Fruit fly (Drosophila melanogaster) whole organism, embryonic: Measurements from ENCODE around the gene Top3beta.

Experiments used
- B-H2 ChIP-seq: fragments of 200-800 bp; sonication (Bioruptor generic); optimal IDR thresholded peaks from 2 replicates; lab custom pipeline; 2018; ENCODE audit warnings: missing biosample characterization, mild to moderate bottlenecking, missing genetic modification characterization
- Bgb ChIP-seq: fragments of 200-800 bp; sonication (Bioruptor generic); IDR thresholded peaks from 2 replicates; pipeline ENCODE4 v1.3.6; 2022; ENCODE audit warnings: missing biosample characterization, missing genetic modification characterization; ENCODE audit not compliant: partially characterized antibody
- CG11456 ChIP-seq: fragments of 200-800 bp; sonication (Bioruptor generic); IDR thresholded peaks from 3 replicates; pipeline ENCODE4 v1.3.6; 2022; ENCODE audit warnings: missing biosample characterization, missing genetic modification characterization
- CG12659 ChIP-seq: fragments of 200-800 bp; sonication (Bioruptor generic); optimal IDR thresholded peaks from 3 replicates; lab custom pipeline; 2017; ENCODE audit warnings: mild to moderate bottlenecking, missing biosample characterization, missing genetic modification reagents, missing genetic modification characterization
- CG12744 ChIP-seq: fragments of 200-800 bp; sonication (Bioruptor generic); optimal IDR thresholded peaks from 2 replicates; lab custom pipeline; 2016; ENCODE audit warnings: missing biosample characterization, missing genetic modification characterization
- CG13894 ChIP-seq: fragments of 200-800 bp; sonication (Bioruptor generic); optimal IDR thresholded peaks from 3 replicates; lab custom pipeline; 2018; ENCODE audit warnings: missing biosample characterization, mild to moderate bottlenecking, missing genetic modification characterization, moderate library complexity
- CG16815 ChIP-seq: fragments of 200-800 bp; sonication (Bioruptor generic); optimal IDR thresholded peaks from 3 replicates; lab custom pipeline; 2017; ENCODE audit warnings: missing biosample characterization, mild to moderate bottlenecking, missing genetic modification characterization
- CG17328 ChIP-seq: fragments of 200-800 bp; sonication (Bioruptor generic); IDR thresholded peaks from 2 replicates; pipeline ENCODE4 v1.3.6; 2022; ENCODE audit warnings: missing biosample characterization, missing genetic modification characterization
- CG17612 ChIP-seq: fragments of 200-800 bp; sonication (Bioruptor generic); IDR thresholded peaks from 2 replicates; pipeline ENCODE4 v1.3.6; 2022; ENCODE audit warnings: missing biosample characterization, missing genetic modification characterization
- CG1832 ChIP-seq: fragments of 200-800 bp; sonication (Bioruptor generic); optimal IDR thresholded peaks from 2 replicates; lab custom pipeline; 2017; ENCODE audit warnings: missing biosample characterization, mild to moderate bottlenecking, missing genetic modification characterization, inconsistent platforms
- CG3726 ChIP-seq: fragments of 200-800 bp; sonication (Bioruptor generic); IDR thresholded peaks from 3 replicates; pipeline ENCODE4, ENCODE4 v1.3.6; 2022; ENCODE audit warnings: missing biosample characterization, missing genetic modification characterization
- CG3847 ChIP-seq: fragments of 200-800 bp; sonication (Bioruptor generic); IDR thresholded peaks from 2 replicates; pipeline ENCODE4 v1.3.6; 2022; ENCODE audit warnings: missing biosample characterization, missing genetic modification characterization
- CG4730 ChIP-seq: fragments of 200-800 bp; sonication (Bioruptor generic); IDR thresholded peaks from 2 replicates; pipeline ENCODE4 v1.3.6; 2022; ENCODE audit warnings: missing biosample characterization, missing genetic modification characterization
- CG5245 ChIP-seq: fragments of 200-800 bp; sonication (Bioruptor generic); optimal IDR thresholded peaks from 3 replicates; lab custom pipeline; 2016; ENCODE audit warnings: missing biosample characterization, missing genetic modification characterization
- CG7271 ChIP-seq: fragments of 200-800 bp; sonication (Bioruptor generic); optimal IDR thresholded peaks from 2 replicates; lab custom pipeline; 2018; ENCODE audit warnings: missing biosample characterization, mild to moderate bottlenecking, missing genetic modification characterization, moderate library complexity
- CG8089 ChIP-seq: fragments of 200-800 bp; sonication (Bioruptor generic); optimal IDR thresholded peaks from 3 replicates; lab custom pipeline; 2016; ENCODE audit warnings: missing biosample characterization, missing genetic modification characterization
- CG8281 ChIP-seq: fragments of 200-800 bp; sonication (Bioruptor generic); optimal IDR thresholded peaks from 2 replicates; lab custom pipeline; 2018; ENCODE audit warnings: missing biosample characterization, mild to moderate bottlenecking, missing genetic modification characterization, moderate library complexity
- CG9609 ChIP-seq: fragments of 200-800 bp; sonication (Bioruptor generic); optimal IDR thresholded peaks from 3 replicates; lab custom pipeline; 2016; ENCODE audit warnings: missing biosample characterization, missing genetic modification characterization
- CG9876 ChIP-seq: fragments of 200-800 bp; sonication (Bioruptor generic); optimal IDR thresholded peaks from 2 replicates; lab custom pipeline; 2016; ENCODE audit warnings: missing biosample characterization, missing genetic modification characterization
- CoRest ChIP-seq: fragments of 200-800 bp; sonication (Bioruptor generic); optimal IDR thresholded peaks from 3 replicates; lab custom pipeline; 2018; ENCODE audit warnings: missing biosample characterization, mild to moderate bottlenecking, missing genetic modification characterization, moderate library complexity
- Drgx ChIP-seq: fragments of 200-800 bp; sonication (Bioruptor generic); IDR thresholded peaks from 2 replicates; pipeline ENCODE4 v1.3.6; 2022; ENCODE audit warnings: missing biosample characterization, missing genetic modification characterization
- H2.0 ChIP-seq: fragments of 200-800 bp; sonication (Bioruptor generic); IDR thresholded peaks from 2 replicates; pipeline ENCODE4 v1.3.6; 2022; ENCODE audit warnings: missing biosample characterization, missing genetic modification characterization
- HLHmδ ChIP-seq: fragments of 200-800 bp; sonication (Bioruptor generic); optimal IDR thresholded peaks from 2 replicates; lab custom pipeline; 2018; ENCODE audit warnings: missing biosample characterization, mild to moderate bottlenecking, missing genetic modification characterization, moderate library complexity
- MBD-R2 ChIP-seq: fragments of 200-800 bp; sonication (Bioruptor generic); IDR thresholded peaks from 2 replicates; pipeline ENCODE4 v1.3.6; 2022; ENCODE audit warnings: missing biosample characterization, missing genetic modification characterization
- NfI ChIP-seq: fragments of 200-800 bp; sonication (Bioruptor generic); optimal IDR thresholded peaks from 3 replicates; lab custom pipeline; 2018; ENCODE audit warnings: missing biosample characterization, mild to moderate bottlenecking, missing genetic modification characterization, moderate library complexity
- Ssrp ChIP-seq: fragments of 200-800 bp; sonication (Bioruptor generic); optimal IDR thresholded peaks from 2 replicates; lab custom pipeline; 2018; ENCODE audit warnings: missing biosample characterization, mild to moderate bottlenecking, missing genetic modification characterization, moderate library complexity
- Taf1 ChIP-seq: fragments of 200-800 bp; sonication (Bioruptor generic); IDR thresholded peaks from 2 replicates; pipeline ENCODE4 v1.3.6; 2022; ENCODE audit warnings: missing biosample characterization, missing genetic modification characterization
- ab ChIP-seq: fragments of 200-800 bp; sonication (Bioruptor generic); optimal IDR thresholded peaks from 2 replicates; lab custom pipeline; 2016; ENCODE audit warnings: missing biosample characterization, missing genetic modification characterization
- ara ChIP-seq: fragments of 200-800 bp; sonication (Bioruptor generic); IDR thresholded peaks from 2 replicates; pipeline ENCODE4 v1.3.6; 2022; ENCODE audit warnings: missing biosample characterization, missing genetic modification characterization
- az2 ChIP-seq: fragments of 200-800 bp; sonication (Bioruptor generic); optimal IDR thresholded peaks from 3 replicates; lab custom pipeline; 2016; ENCODE audit warnings: missing biosample characterization, missing genetic modification characterization
- ci ChIP-seq: fragments of 200-800 bp; sonication (Bioruptor generic); IDR thresholded peaks from 3 replicates; pipeline ENCODE4 v1.3.6; 2022; ENCODE audit warnings: missing biosample characterization, missing genetic modification characterization
- crc ChIP-seq: fragments of 200-800 bp; sonication (Bioruptor generic); optimal IDR thresholded peaks from 2 replicates; lab custom pipeline; 2016; ENCODE audit warnings: missing biosample characterization, missing genetic modification characterization
- croc ChIP-seq: fragments of 200-800 bp; sonication (Bioruptor generic); conservative IDR thresholded peaks from 3 replicates; pipeline ENCODE4 v1.3.6; 2022; ENCODE audit warnings: missing biosample characterization, missing genetic modification characterization
- dpn ChIP-seq, 2 experiments: fragments of 200-800 bp; sonication (Bioruptor generic); optimal IDR thresholded peaks; 3 replicates each; lab custom pipeline; 2016; ENCODE audit warnings: missing biosample characterization in 2 of 2, missing genetic modification characterization in 2 of 2
- eve ChIP-seq, 2 experiments: fragments of >200 bp; optimal IDR thresholded peaks; 2 replicates each; lab custom pipeline; 2017; ENCODE audit warnings: missing biosample characterization in 2 of 2, missing genetic modification characterization in 2 of 2
- ftz-f1 ChIP-seq: fragments of 200-800 bp; sonication (Bioruptor generic); optimal IDR thresholded peaks from 2 replicates; lab custom pipeline; 2016; ENCODE audit warnings: missing biosample characterization, missing genetic modification characterization
- hb ChIP-seq: fragments of 200-800 bp; sonication (Bioruptor generic); IDR thresholded peaks from 3 replicates; pipeline ENCODE4 v1.3.6; 2022; ENCODE audit warnings: missing biosample characterization, missing genetic modification characterization; ENCODE audit not compliant: partially characterized antibody
- hbn ChIP-seq: fragments of 200-800 bp; sonication (Bioruptor generic); IDR thresholded peaks from 2 replicates; pipeline ENCODE4 v1.3.6; 2022; ENCODE audit warnings: missing biosample characterization, missing genetic modification characterization; ENCODE audit not compliant: partially characterized antibody
- her ChIP-seq: fragments of 200-800 bp; sonication (Bioruptor generic); optimal IDR thresholded peaks from 2 replicates; lab custom pipeline; 2016; ENCODE audit warnings: missing biosample characterization, missing genetic modification characterization
- lab ChIP-seq: fragments of 200-800 bp; sonication (Bioruptor generic); optimal IDR thresholded peaks from 3 replicates; lab custom pipeline; 2017; ENCODE audit warnings: missing biosample characterization, missing genetic modification characterization, mild to moderate bottlenecking, moderate library complexity, missing genetic modification reagents
- mam ChIP-seq: fragments of 200-800 bp; sonication (Bioruptor generic); optimal IDR thresholded peaks from 3 replicates; lab custom pipeline; 2016; ENCODE audit warnings: missing biosample characterization, missing genetic modification characterization
- nerfin-2 ChIP-seq: fragments of 200-800 bp; sonication (Bioruptor generic); IDR thresholded peaks from 2 replicates; pipeline ENCODE4 v1.3.6; 2022; ENCODE audit warnings: missing biosample characterization, missing genetic modification characterization; ENCODE audit not compliant: partially characterized antibody
- odd ChIP-seq: fragments of 200-800 bp; sonication (Bioruptor generic); optimal IDR thresholded peaks from 2 replicates; lab custom pipeline; 2017; ENCODE audit warnings: missing biosample characterization, mild to moderate bottlenecking, missing genetic modification characterization
- phol ChIP-seq: fragments of 200-800 bp; sonication (Bioruptor generic); optimal IDR thresholded peaks from 3 replicates; lab custom pipeline; 2018; ENCODE audit warnings: missing biosample characterization, mild to moderate bottlenecking, missing genetic modification characterization, moderate library complexity
- sens-2 ChIP-seq: fragments of 200-800 bp; sonication (Bioruptor generic); IDR thresholded peaks from 2 replicates; pipeline ENCODE4 v1.3.6; 2022; ENCODE audit warnings: missing biosample characterization, missing genetic modification characterization
- slbo ChIP-seq: fragments of 200-800 bp; sonication (Bioruptor generic); IDR thresholded peaks from 2 replicates; pipeline ENCODE4 v1.3.6; 2022; ENCODE audit warnings: missing biosample characterization, missing genetic modification characterization
- sob ChIP-seq: fragments of 200-800 bp; sonication (Bioruptor generic); IDR thresholded peaks from 2 replicates; pipeline ENCODE4 v1.3.6; 2022; ENCODE audit warnings: missing biosample characterization, missing genetic modification characterization
- tap ChIP-seq: fragments of 200-800 bp; optimal IDR thresholded peaks from 3 replicates; lab custom pipeline; 2019; ENCODE audit warnings: missing biosample characterization, mild to moderate bottlenecking, missing genetic modification characterization, moderate library complexity
- toy ChIP-seq: fragments of 200-800 bp; sonication (Bioruptor generic); IDR thresholded peaks from 2 replicates; pipeline ENCODE4 v1.3.6; 2022; ENCODE audit warnings: missing biosample characterization, missing genetic modification characterization
- wdn ChIP-seq: fragments of 200-800 bp; sonication (Bioruptor generic); IDR thresholded peaks from 2 replicates; pipeline ENCODE4 v1.3.6; 2022; ENCODE audit warnings: missing biosample characterization, missing genetic modification characterization

The Top3beta gene

DNA sequence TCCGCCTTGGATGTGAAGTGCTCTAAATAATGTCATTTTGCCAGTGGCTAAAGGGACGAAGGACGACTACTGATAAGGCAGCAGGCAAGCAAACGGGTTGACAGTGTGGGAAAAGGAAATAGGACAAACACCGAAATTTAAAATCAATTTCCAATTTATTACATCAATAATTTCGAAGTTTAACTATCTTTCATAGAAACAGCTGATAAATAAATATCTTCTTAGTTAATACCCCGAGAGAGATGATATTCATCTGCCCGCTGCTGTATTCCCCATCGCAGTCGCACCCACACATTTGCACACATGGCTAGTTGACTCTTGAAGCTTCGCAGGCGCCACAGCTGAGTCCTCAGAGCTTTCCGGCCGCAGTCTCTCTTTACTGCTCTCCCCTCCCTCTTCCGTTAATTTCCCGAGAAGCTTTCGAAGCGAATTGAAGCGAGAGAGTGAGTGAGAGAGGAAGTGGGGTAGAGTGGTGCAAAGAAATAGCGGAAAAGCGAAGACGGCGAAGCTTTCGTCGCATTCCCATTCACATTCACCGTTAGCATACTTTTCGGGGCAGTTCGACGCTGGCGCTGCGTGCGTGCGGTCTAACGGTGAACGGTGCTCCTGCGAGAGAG, 29.2 kb upstream of the Top3beta start (continued):
- peak; percentile 85 for TF ChIP-seq slbo (GFP tag; lab: Robert Waterston, UW)
- TF ChIP-seq sob (GFP tag; lab: Robert Waterston, UW), result peak; percentile 74
- TF ChIP-seq ci, result peak; percentile 79
- 0 out of 2 replicates have a peak, but pooled peaks have one; percentile 27 for TF ChIP-seq CG4730 (GFP tag; lab: Robert Waterston, UW)
- peak; percentile 18 for TF ChIP-seq CG1832
- TF ChIP-seq lab (GFP tag; lab: Kevin White, UChicago), result peak; percentile 86
- no peak for TF ChIP-seq eve (GFP tag; optimal IDR thresholded peaks at IDR 0.05; lab: Kevin White, UChicago)
- 0 out of 3 replicates have a peak, but pooled peaks have one; percentile 23 for TF ChIP-seq croc
- TF ChIP-seq CG8281 (tag; lab: Kevin White, UChicago), result no peak
- TF ChIP-seq CG7271 (tag; lab: Kevin White, UChicago), result no peak
- TF ChIP-seq hb, result no peak
- TF ChIP-seq CG9876, result no peak
- peak; percentile 33; the same call in 1 of the 2 replicates for TF ChIP-seq ara (GFP tag; lab: Robert Waterston, UW)
- no peak for TF ChIP-seq nerfin-2
- TF ChIP-seq CG12744 (GFP tag; lab: Kevin White, UChicago), result peak; percentile 21
- peak; percentile 40 for TF ChIP-seq az2
- TF ChIP-seq crc (GFP tag; lab: Kevin White, UChicago), result no peak
- TF ChIP-seq CG3847, result peak; percentile 67; the same call in 1 of the 2 replicates
- peak; percentile 40; the same call in 1 of the 2 replicates for TF ChIP-seq MBD-R2 (GFP tag; lab: Robert Waterston, UW)
- peak; percentile 53 for TF ChIP-seq tap (tag; lab: Kevin White, UChicago)
- peak; percentile 10 for TF ChIP-seq ab (GFP tag; lab: Kevin White, UChicago)
- TF ChIP-seq CoRest (tag; lab: Kevin White, UChicago), result peak; percentile 65
- TF ChIP-seq toy, result 0 out of 2 replicates have a peak, but pooled peaks have one; percentile 16
- peak; percentile 49 for TF ChIP-seq odd (GFP tag; lab: Kevin White, UChicago)
- no peak for TF ChIP-seq CG16815
- peak; percentile 76 for TF ChIP-seq Taf1 (GFP tag; lab: Robert Waterston, UW)
- peak; percentile 48 for TF ChIP-seq NfI (GFP tag; lab: Kevin White, UChicago)
- peak; percentile 68 for TF ChIP-seq CG17328 (GFP tag; lab: Robert Waterston, UW)
- TF ChIP-seq CG12659 (GFP tag; lab: Kevin White, UChicago), result peak; percentile 66
- TF ChIP-seq dpn (GFP tag; optimal IDR thresholded peaks at IDR 0.05; lab: Kevin White, UChicago), result peak; percentile 26 to 60
- no peak for TF ChIP-seq CG3726 (GFP tag; lab: Robert Waterston, UW)
- peak; percentile 42; the same call in 1 of the 2 replicates for TF ChIP-seq Drgx (GFP tag; lab: Robert Waterston, UW)
- TF ChIP-seq wdn (GFP tag; lab: Robert Waterston, UW), result peak; percentile 66
- no peak for TF ChIP-seq ftz-f1
- TF ChIP-seq Bgb, result no peak
- TF ChIP-seq CG8089 (GFP tag; lab: Kevin White, UChicago), result peak; percentile 8
- peak; percentile 56; the same call in 1 of the 3 replicates for TF ChIP-seq CG11456 (GFP tag; lab: Robert Waterston, UW)
- no peak for TF ChIP-seq CG5245 (GFP tag; lab: Kevin White, UChicago)
- TF ChIP-seq CG9609, result no peak
- TF ChIP-seq hbn, result no peak
- TF ChIP-seq CG17612 (GFP tag; lab: Robert Waterston, UW), result no peak
- peak; percentile 56 for TF ChIP-seq sens-2 (GFP tag; lab: Robert Waterston, UW)
- peak; percentile 33; the same call in 1 of the 2 replicates for TF ChIP-seq H2.0 (GFP tag; lab: Robert Waterston, UW)
- peak; percentile 31 for TF ChIP-seq mam (GFP tag; lab: Kevin White, UChicago)
- TF ChIP-seq her, result peak; percentile 21
- TF ChIP-seq Ssrp (tag; lab: Kevin White, UChicago), result no peak
- TF ChIP-seq CG13894 (tag; lab: Kevin White, UChicago), result peak; percentile 71
- no peak for TF ChIP-seq HLHmδ (GFP tag; lab: Kevin White, UChicago)
- TF ChIP-seq phol, result peak; percentile 49
- peak; percentile 33 for TF ChIP-seq B-H2
